Worm (Caenorhabditis elegans) whole organism, late embryonic: Measurements from ENCODE around the gene ceh-19.

ENCODE experiments used
- C08G9.2 ChIP-seq: sonication (generic microtip); optimal IDR thresholded peaks from 2 replicates; lab custom pipeline; 2016; ENCODE audit warnings: mild to moderate bottlenecking, missing genetic modification characterization, moderate library complexity, missing compliant biosample characterization
- C38D4.7 ChIP-seq: fragments of 200-800 bp; sonication (Bioruptor generic); optimal IDR thresholded peaks from 2 replicates; lab custom pipeline; 2018; ENCODE audit warnings: mild to moderate bottlenecking, missing genetic modification characterization, moderate library complexity, missing compliant biosample characterization
- K02D7.2 ChIP-seq: sonication (generic microtip); optimal IDR thresholded peaks from 2 replicates; lab custom pipeline; 2017; ENCODE audit warnings: mild to moderate bottlenecking, missing genetic modification characterization, missing compliant biosample characterization
- K09A11.1 ChIP-seq: sonication (generic microtip); optimal IDR thresholded peaks from 2 replicates; lab custom pipeline; 2017; ENCODE audit warnings: antibody characterized with exemption, mild to moderate bottlenecking, missing genetic modification characterization, missing compliant biosample characterization; ENCODE audit not compliant: insufficient read depth
- ama-1 ChIP-seq: fragments of 150-350 bp; optimal IDR thresholded peaks from 2 replicates; lab custom pipeline; 2014
- ceh-18 ChIP-seq: sonication (generic microtip); optimal IDR thresholded peaks from 2 replicates; lab custom pipeline; 2016; ENCODE audit warnings: missing genetic modification characterization, missing compliant biosample characterization
- ceh-6 ChIP-seq: fragments of 200-800 bp; sonication (Bioruptor generic); optimal IDR thresholded peaks from 2 replicates; lab custom pipeline; 2018; ENCODE audit warnings: mild to moderate bottlenecking, missing genetic modification characterization, missing compliant biosample characterization
- che-1 ChIP-seq: sonication (generic microtip); optimal IDR thresholded peaks from 2 replicates; lab custom pipeline; 2016; ENCODE audit warnings: mild to moderate bottlenecking, missing genetic modification characterization, missing compliant biosample characterization
- elt-2 ChIP-seq: sonication (generic microtip); optimal IDR thresholded peaks from 2 replicates; lab custom pipeline; 2016; ENCODE audit warnings: missing genetic modification reagents, missing genetic modification characterization, missing compliant biosample characterization
- fkh-10 ChIP-seq: fragments of 150-350 bp; optimal IDR thresholded peaks from 2 replicates; lab custom pipeline; 2014; ENCODE audit warnings: missing biosample characterization, missing genetic modification reagents, missing genetic modification characterization
- nhr-11 ChIP-seq: fragments of 150-350 bp; optimal IDR thresholded peaks from 2 replicates; lab custom pipeline; 2014; ENCODE audit warnings: missing biosample characterization, missing genetic modification characterization
- pqm-1 ChIP-seq: sonication (generic microtip); optimal IDR thresholded peaks from 2 replicates; lab custom pipeline; 2016; ENCODE audit warnings: missing genetic modification characterization, missing compliant biosample characterization

DNA sequence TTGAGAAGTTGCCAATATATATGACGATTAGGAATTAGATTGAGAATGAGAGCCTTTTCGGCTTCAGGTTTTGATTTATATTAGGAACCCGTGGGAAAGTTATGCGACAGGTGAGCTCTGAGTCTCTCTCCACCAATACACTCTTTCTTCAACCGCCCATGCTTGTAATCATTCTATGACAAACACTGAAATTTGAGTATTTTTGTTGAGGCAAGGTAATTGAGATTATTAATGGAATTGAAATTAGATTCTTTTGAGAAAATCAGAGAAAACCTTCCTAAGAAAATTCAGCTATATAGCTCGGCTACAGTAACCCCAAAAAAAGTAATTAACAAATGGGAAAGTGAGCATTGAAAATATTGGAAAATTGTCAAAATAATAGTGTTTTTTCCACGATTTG is at the start of gene ceh-19:
- no peak for TF ChIP-seq che-1 (tag; lab: Kevin White, UChicago)
- TF ChIP-seq ama-1 (lab: Kevin White, UChicago) = no peak
- TF ChIP-seq C08G9.2 = no peak
- no peak for TF ChIP-seq pqm-1 (tag; lab: Kevin White, UChicago)
- TF ChIP-seq fkh-10 (GFP tag; lab: Kevin White, UChicago) = no peak
- no peak for TF ChIP-seq K09A11.1 (tag; lab: Kevin White, UChicago)
- TF ChIP-seq ceh-18 (tag; lab: Kevin White, UChicago) = no peak
- TF ChIP-seq nhr-11 (tag; lab: Kevin White, UChicago) = no peak
- no peak for TF ChIP-seq ceh-6
- no peak for TF ChIP-seq K02D7.2 (tag; lab: Kevin White, UChicago)
- no peak for TF ChIP-seq elt-2 (tag; lab: Kevin White, UChicago)
- TF ChIP-seq C38D4.7 (GFP tag; lab: Kevin White, UChicago) = no peak
